Fruit fly (Drosophila melanogaster) whole organism, adult: Measurements from ENCODE around the gene gdrd.

Experiments used
- CG12768 ChIP-seq: fragments of 200-800 bp; sonication (Bioruptor generic); optimal IDR thresholded peaks from 2 replicates; lab custom pipeline; 2017; ENCODE audit warnings: missing biosample characterization, missing genetic modification characterization, mild to moderate bottlenecking, moderate library complexity, missing genetic modification reagents
- CG14711 ChIP-seq: fragments of 200-800 bp; sonication (Bioruptor generic); optimal IDR thresholded peaks from 2 replicates; lab custom pipeline; 2018; ENCODE audit warnings: missing biosample characterization, mild to moderate bottlenecking, missing genetic modification characterization, moderate library complexity
- CG1620 ChIP-seq: fragments of 200-800 bp; sonication (Bioruptor generic); optimal IDR thresholded peaks from 2 replicates; lab custom pipeline; 2016; ENCODE audit warnings: missing biosample characterization, missing genetic modification characterization
- CG5204 ChIP-seq: fragments of 200-800 bp; sonication (Bioruptor generic); optimal IDR thresholded peaks from 2 replicates; lab custom pipeline; 2016; ENCODE audit warnings: missing biosample characterization, missing genetic modification characterization
- CG7101 ChIP-seq: fragments of 200-800 bp; sonication (Bioruptor generic); optimal IDR thresholded peaks from 2 replicates; lab custom pipeline; 2018; ENCODE audit warnings: missing biosample characterization, mild to moderate bottlenecking, missing genetic modification characterization, moderate library complexity
- Clk ChIP-seq: fragments of 200-800 bp; sonication (Bioruptor generic); optimal IDR thresholded peaks from 2 replicates; lab custom pipeline; 2017; ENCODE audit warnings: missing biosample characterization, missing genetic modification characterization
- Hr96 ChIP-seq: fragments of 200-800 bp; sonication (Bioruptor generic); optimal IDR thresholded peaks from 2 replicates; lab custom pipeline; 2016; ENCODE audit warnings: missing biosample characterization, missing genetic modification characterization
- cic ChIP-seq: fragments of 200-800 bp; sonication (Bioruptor generic); optimal IDR thresholded peaks from 2 replicates; lab custom pipeline; 2017; ENCODE audit warnings: missing biosample characterization, mild to moderate bottlenecking, missing genetic modification characterization, moderate library complexity
- cnc ChIP-seq, 2 experiments: fragments of >200 bp; optimal IDR thresholded peaks; 2 replicates each; lab custom pipeline; 2017
- kay ChIP-seq: fragments of 200-800 bp; sonication (Bioruptor generic); peaks from one replicate; lab custom pipeline; 2016; ENCODE audit warnings: missing biosample characterization, missing genetic modification characterization, borderline replicate concordance
- pad ChIP-seq: fragments of 200-800 bp; sonication (Bioruptor generic); optimal IDR thresholded peaks from 3 replicates; lab custom pipeline; 2017; ENCODE audit warnings: missing biosample characterization, missing genetic modification characterization, mild to moderate bottlenecking, moderate library complexity, missing genetic modification reagents

DNA sequence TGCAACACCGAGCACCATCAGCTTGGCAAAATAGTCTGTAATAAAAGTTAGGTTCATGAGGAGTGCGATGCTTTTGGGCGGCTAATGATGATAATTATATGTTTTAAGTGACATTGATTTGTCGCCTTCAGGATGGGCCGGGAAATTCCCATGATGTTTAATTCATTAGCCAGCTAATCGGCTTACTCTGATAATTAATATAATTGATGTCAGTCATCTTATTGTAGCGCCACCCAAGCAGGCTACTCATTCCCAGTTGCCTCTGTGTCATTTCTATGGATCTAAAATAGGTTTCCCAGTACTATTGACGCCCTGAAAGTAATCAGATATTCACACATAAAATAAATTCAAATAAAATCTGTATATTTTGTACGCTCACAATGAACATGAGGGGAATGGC, 14.0 kb downstream of the gdrd start, which contains the start of gene CG13476:
- no peak for TF ChIP-seq cnc (optimal IDR thresholded peaks at IDR 0.05; lab: Kevin White, UChicago)
- TF ChIP-seq CG5204 = no peak
- TF ChIP-seq kay (GFP tag; lab: Kevin White, UChicago) = peak; percentile 64
- TF ChIP-seq CG14711 = no peak
- no peak for TF ChIP-seq CG1620
- no peak for TF ChIP-seq pad (GFP tag; lab: Kevin White, UChicago)
- no peak for TF ChIP-seq CG7101 (tag; lab: Kevin White, UChicago)
- no peak for TF ChIP-seq Clk (GFP tag; lab: Kevin White, UChicago)
- no peak for TF ChIP-seq cic (GFP tag; lab: Kevin White, UChicago)
- TF ChIP-seq Hr96 (GFP tag; lab: Kevin White, UChicago) = no peak
- TF ChIP-seq CG12768 = no peak
